Worm (Caenorhabditis elegans) whole organism, L1 larva: ENCODE data around the gene pgp-11.

ENCODE experiments used
- C34B4.2 ChIP-seq: sonication (generic microtip); optimal IDR thresholded peaks from 2 replicates; lab custom pipeline; 2017; ENCODE audit warnings: mild to moderate bottlenecking, missing genetic modification characterization, missing compliant biosample characterization
- Y116A8C.19 ChIP-seq: sonication (generic microtip); optimal IDR thresholded peaks from 2 replicates; lab custom pipeline; 2016; ENCODE audit warnings: missing compliant biosample characterization, missing genetic modification characterization, borderline replicate concordance
- aha-1 ChIP-seq: fragments of 150-350 bp; optimal IDR thresholded peaks from 2 replicates; lab custom pipeline; 2014; ENCODE audit warnings: missing biosample characterization, missing genetic modification characterization
- aly-2 ChIP-seq: fragments of 150-350 bp; optimal IDR thresholded peaks from 2 replicates; lab custom pipeline; 2014; ENCODE audit warnings: missing biosample characterization, missing genetic modification characterization
- blmp-1 ChIP-seq: fragments of 150-350 bp; optimal IDR thresholded peaks from 2 replicates; lab custom pipeline; 2014; ENCODE audit warnings: missing biosample characterization, missing genetic modification characterization
- ceh-63 ChIP-seq: fragments of 200-800 bp; sonication (Bioruptor generic); optimal IDR thresholded peaks from 2 replicates; lab custom pipeline; 2018; ENCODE audit warnings: mild to moderate bottlenecking, missing genetic modification characterization, missing compliant biosample characterization
- ceh-8 ChIP-seq: fragments of 200-800 bp; sonication (Bioruptor generic); optimal IDR thresholded peaks from 2 replicates; lab custom pipeline; 2018; ENCODE audit warnings: mild to moderate bottlenecking, missing genetic modification characterization, moderate library complexity, missing compliant biosample characterization
- ceh-82 ChIP-seq, 3 experiments: fragments of 150-350 bp in 1 of 3; sonication (generic microtip) in 2 of 3; optimal IDR thresholded peaks; 2 replicates each; lab custom pipeline; 2014 to 2017; ENCODE audit warnings: missing biosample characterization in 3 of 3, missing genetic modification characterization in 3 of 3
- ceh-90 ChIP-seq: sonication (generic microtip); optimal IDR thresholded peaks from 2 replicates; lab custom pipeline; 2016; ENCODE audit warnings: missing genetic modification characterization, missing compliant biosample characterization
- ces-1 ChIP-seq: fragments of 150-350 bp; optimal IDR thresholded peaks from 2 replicates; lab custom pipeline; 2014; ENCODE audit warnings: missing biosample characterization, missing genetic modification reagents, missing genetic modification characterization
- dpl-1 ChIP-seq, 3 experiments: fragments of 150-350 bp in 2 of 3; sonication (generic microtip) in 1 of 3; optimal IDR thresholded peaks; 2 replicates each; lab custom pipeline; 2014 to 2017; ENCODE audit warnings: missing biosample characterization in 3 of 3, missing genetic modification characterization in 3 of 3, missing genetic modification reagents in 3 of 3
- dsc-1 ChIP-seq: sonication (generic microtip); optimal IDR thresholded peaks from 2 replicates; lab custom pipeline; 2016; ENCODE audit warnings: mild to moderate bottlenecking, missing genetic modification characterization, missing compliant biosample characterization
- efl-1 ChIP-seq, 4 experiments: fragments of 150-350 bp; optimal IDR thresholded peaks in 3 of 4; peaks in 1 of 4; 1 replicate in 1 of 4; 2 replicates in 3 of 4; lab custom pipeline; 2014; ENCODE audit warnings: missing biosample characterization in 2 of 4, missing genetic modification characterization in 2 of 4, missing genetic modification reagents in 2 of 4
- egl-27 ChIP-seq, 2 experiments: fragments of 150-350 bp in 1 of 2; sonication (generic microtip); optimal IDR thresholded peaks; 3 replicates each; lab custom pipeline; 2017 to 2018; ENCODE audit warnings: missing biosample characterization in 2 of 2, missing genetic modification characterization in 2 of 2, missing genetic modification reagents in 2 of 2
- elt-2 ChIP-seq: sonication (generic microtip); optimal IDR thresholded peaks from 2 replicates; lab custom pipeline; 2016; ENCODE audit warnings: missing genetic modification characterization, mild to moderate bottlenecking, inconsistent platforms, missing compliant biosample characterization, missing genetic modification reagents
- elt-3 ChIP-seq, 6 experiments: fragments of 150-350 bp in 1 of 6; sonication (generic microtip); optimal IDR thresholded peaks; 2 replicates each; lab custom pipeline; 2017 to 2018; ENCODE audit warnings: missing biosample characterization in 6 of 6, missing genetic modification characterization in 6 of 6, inconsistent platforms in 1 of 6
- ets-5 ChIP-seq: fragments of 200-800 bp; sonication (Bioruptor generic); IDR thresholded peaks from 2 replicates; pipeline ENCODE4 v1.3.6; 2022; ENCODE audit warnings: missing genetic modification characterization, missing compliant biosample characterization
- fkh-10 ChIP-seq: sonication (generic microtip); optimal IDR thresholded peaks from 2 replicates; lab custom pipeline; 2017; ENCODE audit warnings: missing biosample characterization, missing genetic modification reagents, missing genetic modification characterization
- fkh-8 ChIP-seq: sonication (generic microtip); optimal IDR thresholded peaks from 2 replicates; lab custom pipeline; 2016; ENCODE audit warnings: mild to moderate bottlenecking, missing genetic modification characterization, missing compliant biosample characterization
- grh-1 ChIP-seq: fragments of 200-800 bp; sonication (Bioruptor generic); IDR thresholded peaks from 2 replicates; pipeline ENCODE4 v1.3.6; 2022; ENCODE audit warnings: missing genetic modification reagents, missing genetic modification characterization, missing compliant biosample characterization
- hlh-4 ChIP-seq: sonication (generic microtip); optimal IDR thresholded peaks from 2 replicates; lab custom pipeline; 2016; ENCODE audit warnings: mild to moderate bottlenecking, missing genetic modification characterization, missing compliant biosample characterization
- hpl-2 ChIP-seq: fragments of 150-350 bp; optimal IDR thresholded peaks from 2 replicates; lab custom pipeline; 2014; ENCODE audit warnings: missing biosample characterization, missing genetic modification reagents, missing genetic modification characterization
- irx-1 ChIP-seq: sonication (generic microtip); optimal IDR thresholded peaks from 2 replicates; lab custom pipeline; 2016; ENCODE audit warnings: missing genetic modification characterization, missing compliant biosample characterization
- isw-1 ChIP-seq: fragments of 200-800 bp; sonication (Bioruptor generic); IDR thresholded peaks from 2 replicates; pipeline ENCODE4 v1.3.6; 2022; ENCODE audit warnings: missing genetic modification characterization, missing compliant biosample characterization
- jun-1 ChIP-seq: fragments of 150-350 bp; optimal IDR thresholded peaks from 2 replicates; lab custom pipeline; 2014; ENCODE audit warnings: missing biosample characterization, missing genetic modification reagents, missing genetic modification characterization
- lin-14 ChIP-seq: fragments of 200-800 bp; sonication (Bioruptor generic); optimal IDR thresholded peaks from 2 replicates; lab custom pipeline; 2018; ENCODE audit warnings: mild to moderate bottlenecking, missing genetic modification characterization, moderate library complexity, missing compliant biosample characterization
- lin-15B ChIP-seq: fragments of 150-350 bp; sonication (generic microtip); optimal IDR thresholded peaks from 3 replicates; lab custom pipeline; 2014; ENCODE audit warnings: missing biosample characterization, missing genetic modification characterization
- lin-35 ChIP-seq, 2 experiments: fragments of 150-350 bp; optimal IDR thresholded peaks; 2 replicates each; lab custom pipeline; 2014; ENCODE audit warnings: missing biosample characterization in 2 of 2, missing genetic modification characterization in 2 of 2, missing genetic modification reagents in 2 of 2
- lir-3 ChIP-seq: sonication (generic microtip); optimal IDR thresholded peaks from 2 replicates; lab custom pipeline; 2016; ENCODE audit warnings: mild to moderate bottlenecking, missing genetic modification characterization, moderate library complexity, missing compliant biosample characterization; ENCODE audit not compliant: poor library complexity
- mab-9 ChIP-seq: fragments of 200-800 bp; sonication (Bioruptor generic); IDR thresholded peaks from 2 replicates; pipeline ENCODE4 v1.3.6; 2022; ENCODE audit warnings: missing genetic modification reagents, missing genetic modification characterization, missing compliant biosample characterization
- mef-2 ChIP-seq: fragments of 150-350 bp; optimal IDR thresholded peaks from 2 replicates; lab custom pipeline; 2014; ENCODE audit warnings: missing biosample characterization, missing genetic modification characterization
- mep-1 ChIP-seq: fragments of 150-350 bp; optimal IDR thresholded peaks from 2 replicates; lab custom pipeline; 2014; ENCODE audit warnings: missing biosample characterization, missing genetic modification characterization
- nhr-11 ChIP-seq: fragments of 150-350 bp; optimal IDR thresholded peaks from 2 replicates; lab custom pipeline; 2014; ENCODE audit warnings: missing biosample characterization, missing genetic modification characterization
- nhr-12 ChIP-seq: sonication (generic microtip); optimal IDR thresholded peaks from 2 replicates; lab custom pipeline; 2017; ENCODE audit warnings: missing biosample characterization, missing genetic modification characterization
- nhr-19 ChIP-seq: fragments of 200-800 bp; sonication (Bioruptor generic); conservative IDR thresholded peaks from 2 replicates; pipeline ENCODE4 v1.3.6; 2022; ENCODE audit warnings: missing genetic modification characterization, missing compliant biosample characterization
- nhr-71 ChIP-seq: sonication (generic microtip); optimal IDR thresholded peaks from 2 replicates; lab custom pipeline; 2016; ENCODE audit warnings: mild to moderate bottlenecking, missing genetic modification characterization, moderate library complexity, missing compliant biosample characterization
- nhr-76 ChIP-seq: sonication (generic microtip); optimal IDR thresholded peaks from 2 replicates; lab custom pipeline; 2017; ENCODE audit warnings: missing biosample characterization, missing genetic modification characterization
- nhr-84 ChIP-seq: sonication (generic microtip); optimal IDR thresholded peaks from 2 replicates; lab custom pipeline; 2017; ENCODE audit warnings: missing biosample characterization, missing genetic modification characterization
- nhr-85 ChIP-seq: sonication (generic microtip); peaks from one replicate; lab custom pipeline; 2016; ENCODE audit warnings: missing genetic modification characterization, inconsistent platforms, missing compliant biosample characterization
- nhr-90 ChIP-seq: sonication (generic microtip); optimal IDR thresholded peaks from 2 replicates; lab custom pipeline; 2016; ENCODE audit warnings: mild to moderate bottlenecking, missing genetic modification characterization, missing compliant biosample characterization; ENCODE audit not compliant: poor library complexity
- pqm-1 ChIP-seq: sonication (generic microtip); optimal IDR thresholded peaks from 3 replicates; lab custom pipeline; 2017; ENCODE audit warnings: missing biosample characterization, missing genetic modification characterization
- rnt-1 ChIP-seq: sonication (generic microtip); optimal IDR thresholded peaks from 2 replicates; lab custom pipeline; 2016; ENCODE audit warnings: mild to moderate bottlenecking, missing genetic modification characterization, moderate library complexity, missing compliant biosample characterization
- skn-1 ChIP-seq: fragments of 150-350 bp; optimal IDR thresholded peaks from 2 replicates; lab custom pipeline; 2014; ENCODE audit warnings: missing biosample characterization, missing genetic modification characterization
- snpc-4 ChIP-seq: fragments of 150-350 bp; optimal IDR thresholded peaks from 2 replicates; lab custom pipeline; 2014; ENCODE audit warnings: missing biosample characterization, missing genetic modification characterization
- sox-4 ChIP-seq: sonication (generic microtip); optimal IDR thresholded peaks from 2 replicates; lab custom pipeline; 2016; ENCODE audit warnings: missing genetic modification characterization, missing compliant biosample characterization
- sptf-1 ChIP-seq: fragments of 150-350 bp; optimal IDR thresholded peaks from 2 replicates; lab custom pipeline; 2014; ENCODE audit warnings: missing biosample characterization, missing genetic modification characterization
- sup-37 ChIP-seq: fragments of 200-800 bp; sonication (Bioruptor generic); optimal IDR thresholded peaks from 2 replicates; lab custom pipeline; 2018; ENCODE audit warnings: mild to moderate bottlenecking, missing genetic modification characterization, missing compliant biosample characterization
- swsn-7 ChIP-seq: sonication (generic microtip); optimal IDR thresholded peaks from 2 replicates; lab custom pipeline; 2016; ENCODE audit warnings: missing genetic modification characterization, missing compliant biosample characterization
- unc-130 ChIP-seq: fragments of 150-350 bp; optimal IDR thresholded peaks from 2 replicates; lab custom pipeline; 2017; ENCODE audit warnings: missing biosample characterization, missing genetic modification characterization, inconsistent platforms
- unc-62 ChIP-seq: fragments of 150-350 bp; optimal IDR thresholded peaks from 2 replicates; lab custom pipeline; 2014; ENCODE audit warnings: missing biosample characterization, missing genetic modification reagents, missing genetic modification characterization
- unc-86 ChIP-seq: sonication (generic microtip); optimal IDR thresholded peaks from 2 replicates; lab custom pipeline; 2016; ENCODE audit warnings: missing genetic modification characterization, missing compliant biosample characterization
- unc-98 ChIP-seq: fragments of 200-800 bp; sonication (Bioruptor generic); IDR thresholded peaks from 2 replicates; pipeline ENCODE4 v1.3.6; 2022; ENCODE audit warnings: missing genetic modification characterization, missing compliant biosample characterization
- ztf-4 ChIP-seq: fragments of 150-350 bp; optimal IDR thresholded peaks from 2 replicates; lab custom pipeline; 2014; ENCODE audit warnings: missing biosample characterization, missing genetic modification characterization

Gene pgp-11

DNA sequence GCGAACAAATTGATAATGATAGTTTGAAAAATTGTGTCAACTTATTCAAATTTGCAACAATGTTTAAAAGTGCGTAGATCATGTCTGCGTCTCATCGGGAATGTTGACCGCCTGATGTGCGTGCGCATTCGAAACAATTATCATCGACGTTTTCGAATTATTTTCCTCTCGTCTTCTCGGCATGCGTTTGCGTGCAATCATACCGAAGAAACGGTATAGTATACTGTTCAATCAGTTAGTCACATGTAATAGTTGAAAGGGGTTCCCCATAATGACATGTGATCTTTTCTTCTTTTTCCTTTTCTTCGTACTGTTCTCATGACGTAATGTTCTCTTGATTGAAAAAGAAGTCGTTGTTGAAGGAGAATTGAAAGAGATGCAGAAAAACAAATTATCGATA, 12.7 kb upstream of the pgp-11 start (continued):
- TF ChIP-seq blmp-1 (peak; percentile 92), sox-4 (tag; lab: Kevin White, UChicago) (no peak), unc-62 (GFP tag; lab: Kevin White, UChicago) (no peak), mef-2 (no peak), elt-2 (tag; lab: Kevin White, UChicago) (peak; percentile 82), ceh-63 (GFP tag; lab: Kevin White, UChicago) (no peak), fkh-8 (tag; lab: Kevin White, UChicago) (no peak), nhr-12 (no peak), ceh-8 (GFP tag; lab: Kevin White, UChicago) (no peak), unc-98 (GFP tag; lab: Robert Waterston, UW) (no peak), ztf-4 (peak; percentile 67), lir-3 (peak; percentile 65), nhr-11 (no peak), dpl-1 (GFP tag; optimal IDR thresholded peaks at IDR 0.05; lab: Kevin White, UChicago) (peak in 2 of 3 experiments; percentile 52 to 57), ces-1 (GFP tag; lab: Kevin White, UChicago) (no peak), grh-1 (peak; percentile 59), C34B4.2 (tag; lab: Kevin White, UChicago) (no peak), elt-3 (tag; optimal IDR thresholded peaks at IDR 0.05; lab: Kevin White, UChicago) (peak in 4 of 6 experiments; percentile 27 to 98 (median 65)), snpc-4 (tag; lab: Kevin White, UChicago) (peak; percentile 23), fkh-10 (no peak), sptf-1 (tag; lab: Kevin White, UChicago) (no peak), nhr-19 (GFP tag; lab: Robert Waterston, UW) (peak; percentile 80), aha-1 (no peak), swsn-7 (peak; percentile 80), irx-1 (tag; lab: Kevin White, UChicago) (peak; percentile 22), nhr-84 (tag; lab: Kevin White, UChicago) (no peak), ceh-90 (tag; lab: Kevin White, UChicago) (no peak), efl-1 (optimal IDR thresholded peaks at IDR 0.05; lab: Kevin White, UChicago) (peak; percentile 17 to 43), efl-1 (GFP tag; optimal IDR thresholded peaks at IDR 0.05 in 1 of 2; lab: Kevin White, UChicago) (peak; percentile 7 to 95), ets-5 (GFP tag; lab: Robert Waterston, UW) (no peak), nhr-90 (tag; lab: Kevin White, UChicago) (peak; percentile 89), lin-15B (tag; lab: Kevin White, UChicago) (no peak), Y116A8C.19 (no peak), pqm-1 (no peak), nhr-85 (peak; percentile 99), aly-2 (tag; lab: Kevin White, UChicago) (no peak), mab-9 (GFP tag; lab: Robert Waterston, UW) (0 out of 2 replicates have a peak, but pooled peaks have one; percentile 39), ceh-82 (tag; optimal IDR thresholded peaks at IDR 0.05; lab: Kevin White, UChicago) (peak in 1 of 3 experiments; percentile 27), mep-1 (peak; percentile 81), isw-1 (GFP tag; lab: Robert Waterston, UW) (no peak), rnt-1 (tag; lab: Kevin White, UChicago) (no peak), unc-130 (peak; percentile 66), sup-37 (no peak), nhr-71 (tag; lab: Kevin White, UChicago) (peak; percentile 93), skn-1 (tag; lab: Kevin White, UChicago) (peak; percentile 64), lin-14 (GFP tag; lab: Kevin White, UChicago) (peak; percentile 93), unc-86 (tag; lab: Kevin White, UChicago) (no peak), dsc-1 (no peak), lin-35 (GFP tag; optimal IDR thresholded peaks at IDR 0.05; lab: Kevin White, UChicago) (peak; percentile 35 to 86), hlh-4 (no peak), egl-27 (tag; optimal IDR thresholded peaks at IDR 0.05; lab: Kevin White, UChicago) (peak; percentile 23 to 39), nhr-76 (tag; lab: Kevin White, UChicago) (no peak), jun-1 (peak; percentile 54), hpl-2 (peak; percentile 50)
